Fruit fly (Drosophila melanogaster) S2 (cell line): ENCODE measurements around the gene dlp.

Experiments
- CG8478 ChIP-seq: fragments of >200 bp; optimal IDR thresholded peaks from 2 replicates; lab custom pipeline; 2018
- CTCF ChIP-seq, 2 experiments: fragments of >200 bp; optimal IDR thresholded peaks; 2 replicates each; lab custom pipeline; 2018

DNA sequence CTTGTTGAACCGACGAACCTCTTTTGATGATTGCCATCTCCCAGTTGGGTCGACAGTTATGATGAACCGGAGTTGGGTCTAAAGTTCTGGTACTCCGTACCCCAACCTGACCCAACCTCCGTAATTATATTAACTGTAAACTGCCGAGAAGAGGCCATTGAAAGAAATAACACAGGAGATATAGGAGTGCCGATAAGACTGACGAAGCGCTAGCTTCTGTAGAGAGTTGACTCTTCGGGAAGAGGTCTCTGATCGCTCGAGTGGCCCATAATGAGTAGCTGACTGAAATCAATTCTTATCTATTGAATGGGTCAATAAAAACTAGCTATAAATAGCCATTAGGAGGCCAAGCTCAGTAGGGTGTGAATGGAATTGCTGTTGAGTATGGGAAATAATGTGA, 36.2 kb downstream of the dlp start:
- TF ChIP-seq CG8478 (lab: Kevin White, UChicago) (no peak), CTCF (optimal IDR thresholded peaks at IDR 0.05; lab: Kevin White, UChicago) (no peak)
